Fruit fly (Drosophila melanogaster): ENCODE results near the gene Vps33B.

- TF ChIP-seq CG15710 (tag; optimal IDR thresholded peaks at IDR 0.05): no peak
- TF ChIP-seq CG4496 (GFP tag; IDR thresholded peaks at IDR 0.05): no peak
- no peak for TF ChIP-seq Pif1B (GFP tag; optimal IDR thresholded peaks at IDR 0.05)
- TF ChIP-seq CG34367 (tag; optimal IDR thresholded peaks at IDR 0.05): no peak
- TF ChIP-seq fd96Ca (GFP tag; IDR thresholded peaks at IDR 0.05): no peak
- TF ChIP-seq CG13204 (GFP tag; optimal IDR thresholded peaks at IDR 0.05): no peak
- TF ChIP-seq CG8301 (tag; optimal IDR thresholded peaks at IDR 0.05): no peak
- no peak for TF ChIP-seq CG8159 (tag; optimal IDR thresholded peaks at IDR 0.05)
- TF ChIP-seq CG10348 (GFP tag; IDR thresholded peaks at IDR 0.05): no peak
- TF ChIP-seq D1 (tag; optimal IDR thresholded peaks at IDR 0.05): no peak
These were observed 46.1 kb upstream of the Vps33B start for dm6 chr3R:25427175-25427574.

Measured in whole organism, pupa.